Worm (Caenorhabditis elegans) whole organism, early embryonic: ENCODE measurements around the gene Y113G7A.16.

Experiments
- F13C5.2 ChIP-seq: sonication (generic microtip); optimal IDR thresholded peaks from 2 replicates; lab custom pipeline; 2017; ENCODE audit warnings: mild to moderate bottlenecking, missing genetic modification characterization, inconsistent platforms, missing compliant biosample characterization
- ama-1 ChIP-seq: fragments of 150-350 bp; optimal IDR thresholded peaks from 2 replicates; lab custom pipeline; 2014
- ceh-13 ChIP-seq: fragments of 200-800 bp; sonication (Bioruptor generic); optimal IDR thresholded peaks from 2 replicates; lab custom pipeline; 2018; ENCODE audit warnings: mild to moderate bottlenecking, missing genetic modification characterization, missing compliant biosample characterization
- flt-1 ChIP-seq: fragments of 200-800 bp; sonication (Bioruptor generic); IDR thresholded peaks from 2 replicates; pipeline ENCODE4 v1.3.6; 2022; ENCODE audit warnings: missing genetic modification characterization, missing compliant biosample characterization
- hmbx-1 ChIP-seq: sonication (generic microtip); optimal IDR thresholded peaks from 2 replicates; lab custom pipeline; 2016; ENCODE audit warnings: mild to moderate bottlenecking, missing genetic modification characterization, missing compliant biosample characterization
- hnd-1 ChIP-seq: sonication (generic microtip); optimal IDR thresholded peaks from 2 replicates; lab custom pipeline; 2016; ENCODE audit warnings: missing genetic modification characterization, missing compliant biosample characterization
- pes-1 ChIP-seq: fragments of 200-800 bp; sonication (Bioruptor generic); IDR thresholded peaks from 2 replicates; pipeline ENCODE4 v1.3.6; 2022; ENCODE audit warnings: missing genetic modification reagents, missing genetic modification characterization, missing compliant biosample characterization
- scrt-1 ChIP-seq: fragments of 200-800 bp; sonication (Bioruptor generic); IDR thresholded peaks from 2 replicates; pipeline ENCODE4 v1.3.6; 2022; ENCODE audit warnings: missing genetic modification characterization, missing compliant biosample characterization
- tbx-11 ChIP-seq: fragments of 200-800 bp; sonication (Bioruptor generic); IDR thresholded peaks from 2 replicates; pipeline ENCODE4 v1.3.6; 2022; ENCODE audit warnings: missing genetic modification characterization, missing compliant biosample characterization

- TF ChIP-seq F13C5.2 (tag; lab: Kevin White, UChicago) (no peak), scrt-1 (GFP tag; lab: Robert Waterston, UW) (no peak), ceh-13 (GFP tag; lab: Kevin White, UChicago) (no peak), ama-1 (lab: Kevin White, UChicago) (no peak), hnd-1 (no peak), pes-1 (GFP tag; lab: Robert Waterston, UW) (no peak), flt-1 (no peak), hmbx-1 (tag; lab: Kevin White, UChicago) (no peak), tbx-11 (no peak)
Observed at ce11 chrV:19987684-19988083, 49.7 kb upstream of the Y113G7A.16 start, which contains the start of gene sri-67.
